Fruit fly (Drosophila melanogaster) whole organism, embryonic: ENCODE data around the gene CG11294.

ENCODE experiments used
- CG10321 ChIP-seq: fragments of 200-800 bp; sonication (Bioruptor generic); IDR thresholded peaks from 2 replicates; pipeline ENCODE4 v1.3.6; 2022; ENCODE audit warnings: missing biosample characterization, missing genetic modification characterization
- CG11247 ChIP-seq: fragments of 200-800 bp; sonication (Bioruptor generic); IDR thresholded peaks from 2 replicates; pipeline ENCODE4 v1.3.6; 2022; ENCODE audit warnings: missing biosample characterization, missing genetic modification characterization
- CG12219 ChIP-seq: fragments of 200-800 bp; sonication (Bioruptor generic); optimal IDR thresholded peaks from 3 replicates; lab custom pipeline; 2018; ENCODE audit warnings: missing biosample characterization, mild to moderate bottlenecking, missing genetic modification characterization
- CG12299 ChIP-seq: fragments of 200-800 bp; sonication (Bioruptor generic); optimal IDR thresholded peaks from 2 replicates; lab custom pipeline; 2018; ENCODE audit warnings: missing biosample characterization, mild to moderate bottlenecking, missing genetic modification characterization
- CG13624 ChIP-seq: fragments of 200-800 bp; sonication (Bioruptor generic); optimal IDR thresholded peaks from 2 replicates; lab custom pipeline; 2016; ENCODE audit warnings: missing biosample characterization, missing genetic modification characterization
- CG13894 ChIP-seq: fragments of 200-800 bp; sonication (Bioruptor generic); optimal IDR thresholded peaks from 3 replicates; lab custom pipeline; 2018; ENCODE audit warnings: missing biosample characterization, mild to moderate bottlenecking, missing genetic modification characterization, moderate library complexity
- CG16863 ChIP-seq: fragments of 200-800 bp; sonication (Bioruptor generic); optimal IDR thresholded peaks from 3 replicates; lab custom pipeline; 2016; ENCODE audit warnings: missing biosample characterization, missing genetic modification characterization
- CG17186 ChIP-seq: fragments of 200-800 bp; sonication (Bioruptor generic); optimal IDR thresholded peaks from 3 replicates; lab custom pipeline; 2017; ENCODE audit warnings: missing biosample characterization, missing genetic modification reagents, missing genetic modification characterization
- CG17361 ChIP-seq: fragments of 200-800 bp; sonication (Bioruptor generic); IDR thresholded peaks from 3 replicates; pipeline ENCODE4 v1.3.6; 2022; ENCODE audit warnings: missing biosample characterization, missing genetic modification characterization
- CG18599 ChIP-seq: fragments of 200-800 bp; sonication (Bioruptor generic); optimal IDR thresholded peaks from 3 replicates; lab custom pipeline; 2017; ENCODE audit warnings: missing biosample characterization, missing genetic modification characterization, mild to moderate bottlenecking, moderate library complexity, missing genetic modification reagents
- CG2202 ChIP-seq: fragments of 200-800 bp; sonication (Bioruptor generic); optimal IDR thresholded peaks from 2 replicates; lab custom pipeline; 2018; ENCODE audit warnings: missing biosample characterization, mild to moderate bottlenecking, missing genetic modification characterization
- CG30431 ChIP-seq: fragments of 200-800 bp; sonication (Bioruptor generic); optimal IDR thresholded peaks from 2 replicates; lab custom pipeline; 2017; ENCODE audit warnings: missing biosample characterization, missing genetic modification characterization
- CG32767 ChIP-seq: fragments of 200-800 bp; sonication (Bioruptor generic); IDR thresholded peaks from 2 replicates; pipeline ENCODE4 v1.3.6; 2022; ENCODE audit warnings: missing biosample characterization, missing genetic modification characterization
- CG34422 ChIP-seq: fragments of 200-800 bp; sonication (Bioruptor generic); IDR thresholded peaks from 3 replicates; pipeline ENCODE4 v1.3.6; 2022; ENCODE audit warnings: missing biosample characterization, missing genetic modification characterization
- CG4360 ChIP-seq: fragments of 200-800 bp; sonication (Bioruptor generic); IDR thresholded peaks from 2 replicates; pipeline ENCODE4 v1.3.6; 2022; ENCODE audit warnings: missing biosample characterization, missing genetic modification characterization
- CG4404 ChIP-seq: fragments of 200-800 bp; sonication (Bioruptor generic); IDR thresholded peaks from 2 replicates; pipeline ENCODE4 v1.3.6; 2022; ENCODE audit warnings: missing biosample characterization, missing genetic modification characterization
- CG6854 ChIP-seq: fragments of 200-800 bp; sonication (Bioruptor generic); optimal IDR thresholded peaks from 3 replicates; lab custom pipeline; 2017; ENCODE audit warnings: missing biosample characterization, mild to moderate bottlenecking, missing genetic modification characterization
- CG7357 ChIP-seq: fragments of 200-800 bp; sonication (Bioruptor generic); IDR thresholded peaks from 3 replicates; pipeline ENCODE4 v1.3.6; 2022; ENCODE audit warnings: missing biosample characterization, missing genetic modification characterization
- CG7839 ChIP-seq: fragments of 200-800 bp; sonication (Bioruptor generic); optimal IDR thresholded peaks from 3 replicates; lab custom pipeline; 2018; ENCODE audit warnings: missing biosample characterization, mild to moderate bottlenecking, missing genetic modification characterization, moderate library complexity
- CG7928 ChIP-seq: fragments of 200-800 bp; sonication (Bioruptor generic); optimal IDR thresholded peaks from 2 replicates; lab custom pipeline; 2017; ENCODE audit warnings: missing biosample characterization, mild to moderate bottlenecking, missing genetic modification characterization
- CG8359 ChIP-seq: fragments of 200-800 bp; sonication (Bioruptor generic); optimal IDR thresholded peaks from 2 replicates; lab custom pipeline; 2017; ENCODE audit warnings: missing biosample characterization, mild to moderate bottlenecking, missing genetic modification characterization, borderline replicate concordance
- CG8944 ChIP-seq: fragments of 200-800 bp; sonication (Bioruptor generic); optimal IDR thresholded peaks from 3 replicates; lab custom pipeline; 2016; ENCODE audit warnings: missing biosample characterization, missing genetic modification characterization
- CG9727 ChIP-seq: fragments of 200-800 bp; sonication (Bioruptor generic); optimal IDR thresholded peaks from 3 replicates; lab custom pipeline; 2017; ENCODE audit warnings: missing biosample characterization, mild to moderate bottlenecking, missing genetic modification characterization
- Chrac-16 ChIP-seq: fragments of 200-800 bp; sonication (Bioruptor generic); optimal IDR thresholded peaks from 3 replicates; lab custom pipeline; 2016; ENCODE audit warnings: missing biosample characterization, missing genetic modification characterization
- CoRest ChIP-seq: fragments of 200-800 bp; sonication (Bioruptor generic); optimal IDR thresholded peaks from 3 replicates; lab custom pipeline; 2018; ENCODE audit warnings: missing biosample characterization, mild to moderate bottlenecking, missing genetic modification characterization, moderate library complexity
- Dip2 ChIP-seq: fragments of 200-800 bp; sonication (Bioruptor generic); IDR thresholded peaks from 2 replicates; pipeline ENCODE4 v1.3.6; 2022; ENCODE audit warnings: missing biosample characterization, missing genetic modification characterization
- Dip3 ChIP-seq: fragments of 200-800 bp; sonication (Bioruptor generic); optimal IDR thresholded peaks from 3 replicates; lab custom pipeline; 2016; ENCODE audit warnings: missing biosample characterization, missing genetic modification characterization
- Doc2 ChIP-seq: fragments of 200-800 bp; sonication (Bioruptor generic); IDR thresholded peaks from 2 replicates; pipeline ENCODE4 v1.3.6; 2022; ENCODE audit warnings: missing biosample characterization, missing genetic modification characterization
- Ets65A ChIP-seq: fragments of 200-800 bp; sonication (Bioruptor generic); peaks from one replicate; lab custom pipeline; 2016; ENCODE audit warnings: missing biosample characterization, missing genetic modification characterization
- Ets97D ChIP-seq: fragments of 200-800 bp; sonication (Bioruptor generic); optimal IDR thresholded peaks from 3 replicates; lab custom pipeline; 2016; ENCODE audit warnings: missing biosample characterization, missing genetic modification characterization
- Hsf ChIP-seq: fragments of 200-800 bp; sonication (Bioruptor generic); optimal IDR thresholded peaks from 3 replicates; lab custom pipeline; 2016; ENCODE audit warnings: missing biosample characterization, missing genetic modification characterization
- Max ChIP-seq: fragments of 200-800 bp; sonication (Bioruptor generic); optimal IDR thresholded peaks from 2 replicates; lab custom pipeline; 2016; ENCODE audit warnings: missing biosample characterization, mild to moderate bottlenecking, missing genetic modification characterization
- Med ChIP-seq: fragments of 200-800 bp; sonication (Bioruptor generic); peaks from one replicate; lab custom pipeline; 2016; ENCODE audit warnings: missing biosample characterization, missing genetic modification characterization, mild to moderate bottlenecking, inconsistent platforms, moderate library complexity
- NFAT ChIP-seq: fragments of 200-800 bp; sonication (Bioruptor generic); IDR thresholded peaks from 2 replicates; pipeline ENCODE4 v1.3.6; 2022; ENCODE audit warnings: missing biosample characterization, missing genetic modification characterization
- Nf-YB ChIP-seq: fragments of 200-800 bp; sonication (Bioruptor generic); optimal IDR thresholded peaks from 3 replicates; lab custom pipeline; 2019; ENCODE audit warnings: missing biosample characterization, mild to moderate bottlenecking, missing genetic modification characterization, moderate library complexity
- cas ChIP-seq: fragments of 200-800 bp; sonication (Bioruptor generic); IDR thresholded peaks from 2 replicates; pipeline ENCODE4 v1.3.6; 2022; ENCODE audit warnings: missing biosample characterization, missing genetic modification characterization
- chm ChIP-seq: fragments of 200-800 bp; sonication (Bioruptor generic); IDR thresholded peaks from 2 replicates; pipeline ENCODE4 v1.3.6; 2022; ENCODE audit warnings: missing biosample characterization, missing genetic modification characterization
- croc ChIP-seq: fragments of 200-800 bp; sonication (Bioruptor generic); conservative IDR thresholded peaks from 3 replicates; pipeline ENCODE4 v1.3.6; 2022; ENCODE audit warnings: missing biosample characterization, missing genetic modification characterization
- da ChIP-seq: fragments of 200-800 bp; sonication (Bioruptor generic); optimal IDR thresholded peaks from 2 replicates; lab custom pipeline; 2016; ENCODE audit warnings: missing biosample characterization, missing genetic modification characterization
- danr ChIP-seq: fragments of 200-800 bp; sonication (Bioruptor generic); IDR thresholded peaks from 2 replicates; pipeline ENCODE4 v1.3.6; 2022; ENCODE audit warnings: missing biosample characterization, missing genetic modification characterization
- disco-r ChIP-seq: fragments of 200-800 bp; sonication (Bioruptor generic); optimal IDR thresholded peaks from 2 replicates; lab custom pipeline; 2016; ENCODE audit warnings: missing biosample characterization, missing genetic modification characterization
- fd96Cb ChIP-seq: fragments of 200-800 bp; sonication (Bioruptor generic); optimal IDR thresholded peaks from 2 replicates; lab custom pipeline; 2018; ENCODE audit warnings: missing biosample characterization, mild to moderate bottlenecking, missing genetic modification characterization, moderate library complexity
- hb ChIP-seq: fragments of 200-800 bp; sonication (Bioruptor generic); IDR thresholded peaks from 3 replicates; pipeline ENCODE4 v1.3.6; 2022; ENCODE audit warnings: missing biosample characterization, missing genetic modification characterization; ENCODE audit not compliant: partially characterized antibody
- insv ChIP-seq, 2 experiments: fragments of 200-800 bp; sonication (Bioruptor generic); optimal IDR thresholded peaks; 3 replicates each; lab custom pipeline; 2016 to 2018; ENCODE audit warnings: missing biosample characterization in 2 of 2, missing genetic modification characterization in 2 of 2
- klu ChIP-seq: fragments of 200-800 bp; sonication (Bioruptor generic); IDR thresholded peaks from 2 replicates; pipeline ENCODE4 v1.3.6; 2022; ENCODE audit warnings: missing biosample characterization, missing genetic modification characterization
- pan ChIP-seq, 4 experiments: fragments of >200 bp in 3 of 4; fragments of 200-800 bp in 1 of 4; sonication (Bioruptor generic) in 1 of 4; optimal IDR thresholded peaks in 3 of 4; IDR thresholded peaks in 1 of 4; 2 replicates each; pipeline versions ENCODE4 v1.3.6 to Lab custom; 2017 to 2022; ENCODE audit warnings: missing biosample characterization in 2 of 4, missing genetic modification characterization in 2 of 4, mixed read lengths in 1 of 4
- pb ChIP-seq: fragments of 200-800 bp; sonication (Bioruptor generic); optimal IDR thresholded peaks from 3 replicates; lab custom pipeline; 2016; ENCODE audit warnings: missing biosample characterization, missing genetic modification characterization
- ro ChIP-seq: fragments of 200-800 bp; sonication (Bioruptor generic); IDR thresholded peaks from 2 replicates; pipeline ENCODE4 v1.3.6; 2022; ENCODE audit warnings: missing biosample characterization, missing genetic modification characterization
- sens-2 ChIP-seq: fragments of 200-800 bp; sonication (Bioruptor generic); IDR thresholded peaks from 2 replicates; pipeline ENCODE4 v1.3.6; 2022; ENCODE audit warnings: missing biosample characterization, missing genetic modification characterization
- sisA ChIP-seq: fragments of 200-800 bp; sonication (Bioruptor generic); IDR thresholded peaks from 2 replicates; pipeline ENCODE4 v1.3.6; 2022; ENCODE audit warnings: missing biosample characterization, missing genetic modification characterization
- tio ChIP-seq: fragments of 200-800 bp; sonication (Bioruptor generic); optimal IDR thresholded peaks from 2 replicates; lab custom pipeline; 2017; ENCODE audit warnings: missing biosample characterization, missing genetic modification characterization, inconsistent platforms
- vvl ChIP-seq: fragments of 200-800 bp; sonication (Bioruptor generic); IDR thresholded peaks from 2 replicates; pipeline ENCODE4 v1.3.6; 2022; ENCODE audit warnings: missing biosample characterization, missing genetic modification characterization

CG11294 gene

dm6 chrX:8720213-8720612 is 26.8 kb upstream of the CG11294 start, which contains the start of gene CG1789 (continued):
- TF ChIP-seq CG34422 (no peak), CG7928 (GFP tag; lab: Kevin White, UChicago) (no peak), CG13624 (GFP tag; lab: Kevin White, UChicago) (peak; percentile 16), CG7357 (GFP tag; lab: Robert Waterston, UW) (no peak), CG7839 (tag; lab: Kevin White, UChicago) (no peak), CG4404 (GFP tag; lab: Robert Waterston, UW) (no peak), CG11247 (GFP tag; lab: Robert Waterston, UW) (no peak), Med (GFP tag; lab: Kevin White, UChicago) (peak; percentile 78), cas (GFP tag; lab: Robert Waterston, UW) (no peak), klu (GFP tag; lab: Robert Waterston, UW) (no peak), da (GFP tag; lab: Kevin White, UChicago) (no peak), tio (no peak), pan (optimal IDR thresholded peaks at IDR 0.05; lab: Kevin White, UChicago) (no peak), pan (GFP tag; optimal IDR thresholded peaks at IDR 0.05 in 1 of 2, IDR thresholded peaks at IDR 0.05 in 1 of 2) (peak in 1 of 2 experiments; percentile 10), disco-r (no peak), CG13894 (tag; lab: Kevin White, UChicago) (peak; percentile 37), vvl (no peak), Ets65A (GFP tag; lab: Kevin White, UChicago) (no peak), pb (peak; percentile 10), fd96Cb (tag; lab: Kevin White, UChicago) (no peak), hb (GFP tag; lab: Robert Waterston, UW) (peak; percentile 80), chm (GFP tag; lab: Robert Waterston, UW) (no peak), danr (GFP tag; lab: Robert Waterston, UW) (no peak), Max (GFP tag; lab: Kevin White, UChicago) (peak; percentile 71), Dip2 (GFP tag; lab: Robert Waterston, UW) (no peak), CG10321 (GFP tag; lab: Robert Waterston, UW) (no peak), CG17361 (GFP tag; lab: Robert Waterston, UW) (0 out of 3 replicates have a peak, but pooled peaks have one; percentile 28), insv (GFP tag; optimal IDR thresholded peaks at IDR 0.05; lab: Kevin White, UChicago) (peak in 1 of 2 experiments; percentile 48), Chrac-16 (GFP tag; lab: Kevin White, UChicago) (no peak), CG8359 (GFP tag; lab: Kevin White, UChicago) (no peak), CoRest (tag; lab: Kevin White, UChicago) (peak; percentile 33), ro (no peak), Ets97D (peak; percentile 37), CG17186 (GFP tag; lab: Kevin White, UChicago) (peak; percentile 33), Hsf (GFP tag; lab: Kevin White, UChicago) (peak; percentile 7), CG16863 (no peak), CG9727 (no peak), CG18599 (no peak), Nf-YB (GFP tag; lab: Kevin White, UChicago) (no peak), NFAT (no peak), CG30431 (GFP tag; lab: Kevin White, UChicago) (no peak), CG6854 (GFP tag; lab: Kevin White, UChicago) (no peak), Doc2 (no peak), CG12299 (tag; lab: Kevin White, UChicago) (no peak), CG8944 (GFP tag; lab: Kevin White, UChicago) (no peak), sens-2 (GFP tag; lab: Robert Waterston, UW) (no peak), CG12219 (GFP tag; lab: Kevin White, UChicago) (no peak), CG4360 (GFP tag; lab: Robert Waterston, UW) (no peak), Dip3 (no peak), croc (GFP tag; lab: Robert Waterston, UW) (no peak), CG32767 (GFP tag; lab: Robert Waterston, UW) (no peak), sisA (GFP tag; lab: Robert Waterston, UW) (0 out of 2 replicates have a peak, but pooled peaks have one; percentile 18), CG2202 (tag; lab: Kevin White, UChicago) (no peak)
